Worm (Caenorhabditis elegans): ENCODE data around the gene nhr-72.
"Not testable (repeated sequence)": the region's sequence is repeated elsewhere in the genome, so short reads cannot be mapped to it uniquely, and the experiment has no call there.

nhr-72 gene

ce11 chrII:3816251-3816849 is 34.2 kb downstream of the nhr-72 start, which contains the start of gene fbxa-24:
Gene fbxa-24 (plus strand): TSS chrII:3816526.
- not testable (repeated sequence) for TF ChIP-seq B0310.2 (tag; optimal IDR thresholded peaks at IDR 0.05); F13C5.2 (tag; optimal IDR thresholded peaks at IDR 0.05); flt-1 (GFP tag; IDR thresholded peaks at IDR 0.05)

- TF ChIP-seq sea-1 (GFP tag; conservative IDR thresholded peaks at IDR 0.05): no peak
- no peak for TF ChIP-seq pes-1 (GFP tag; IDR thresholded peaks at IDR 0.05)
- no peak for TF ChIP-seq scrt-1 (GFP tag; IDR thresholded peaks at IDR 0.05)
- TF ChIP-seq tbx-37 (GFP tag; conservative IDR thresholded peaks at IDR 0.05): no peak
- TF ChIP-seq B0310.2 (tag; optimal IDR thresholded peaks at IDR 0.05): no peak
- no peak for TF ChIP-seq hmbx-1 (tag; optimal IDR thresholded peaks at IDR 0.05)
- no peak for TF ChIP-seq ceh-36 (tag; optimal IDR thresholded peaks at IDR 0.05)
- TF ChIP-seq ama-1 (optimal IDR thresholded peaks at IDR 0.05): no peak
- no peak for TF ChIP-seq ets-7 (tag; optimal IDR thresholded peaks at IDR 0.05)
- TF ChIP-seq aly-1 (tag; optimal IDR thresholded peaks at IDR 0.05): no peak
- no peak for TF ChIP-seq flt-1 (GFP tag; IDR thresholded peaks at IDR 0.05)
- TF ChIP-seq tbx-11 (GFP tag; IDR thresholded peaks at IDR 0.05): no peak
- no peak for TF ChIP-seq F13C5.2 (tag; optimal IDR thresholded peaks at IDR 0.05)
- TF ChIP-seq hnd-1 (tag; optimal IDR thresholded peaks at IDR 0.05): no peak
- no peak for TF ChIP-seq hmg-4 (GFP tag; optimal IDR thresholded peaks at IDR 0.05)
- no peak for TF ChIP-seq tra-4 (tag; optimal IDR thresholded peaks at IDR 0.05)
- TF ChIP-seq ceh-13 (GFP tag; optimal IDR thresholded peaks at IDR 0.05): no peak
Measured at ce11 chrII:3815445-3816208, 34.9 kb downstream of the nhr-72 start.

DNA sequence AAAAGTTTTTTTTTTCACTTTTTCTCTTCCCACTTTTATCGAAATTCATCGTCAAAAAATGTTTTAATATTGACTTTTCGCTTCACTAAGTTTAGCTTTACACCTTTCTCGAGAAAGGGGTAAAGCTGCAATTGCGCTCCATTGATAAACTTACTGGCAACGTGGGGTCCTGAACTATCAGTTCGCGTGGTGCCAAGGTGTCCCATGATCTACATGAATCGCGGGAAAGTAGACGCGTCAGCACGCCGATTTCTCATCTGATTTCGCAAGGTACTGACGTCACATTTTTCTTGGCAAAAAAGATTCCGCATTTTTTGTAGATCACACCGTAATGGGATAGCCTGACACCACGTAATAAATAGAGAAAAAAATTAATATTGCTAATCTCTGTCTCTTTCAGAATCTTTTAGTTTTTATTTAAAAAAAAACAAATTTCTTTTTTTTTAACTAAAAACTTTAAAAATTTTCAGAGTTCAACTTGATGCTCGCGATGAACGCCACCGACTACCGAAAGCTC is 38.7 kb downstream of the nhr-72 start, which contains the start of gene lido-15:
Gene lido-15, plus strand, starts transcription at position 467 of the 517 bp plus-strand sequence.
- TF ChIP-seq sea-1 (GFP tag; conservative IDR thresholded peaks at IDR 0.05) (no peak), scrt-1 (GFP tag; IDR thresholded peaks at IDR 0.05) (no peak), ets-7 (tag; optimal IDR thresholded peaks at IDR 0.05) (no peak), ceh-13 (GFP tag; optimal IDR thresholded peaks at IDR 0.05) (no peak), tbx-11 (GFP tag; IDR thresholded peaks at IDR 0.05) (no peak), tra-4 (tag; optimal IDR thresholded peaks at IDR 0.05) (no peak), hmg-4 (GFP tag; optimal IDR thresholded peaks at IDR 0.05) (no peak), hmbx-1 (tag; optimal IDR thresholded peaks at IDR 0.05) (no peak), B0310.2 (tag; optimal IDR thresholded peaks at IDR 0.05) (no peak), flt-1 (GFP tag; IDR thresholded peaks at IDR 0.05) (no peak), tbx-37 (GFP tag; conservative IDR thresholded peaks at IDR 0.05) (no peak), ceh-36 (tag; optimal IDR thresholded peaks at IDR 0.05) (no peak), hnd-1 (tag; optimal IDR thresholded peaks at IDR 0.05) (no peak), aly-1 (tag; optimal IDR thresholded peaks at IDR 0.05) (no peak), ama-1 (optimal IDR thresholded peaks at IDR 0.05) (no peak), pes-1 (GFP tag; IDR thresholded peaks at IDR 0.05) (no peak), F13C5.2 (tag; optimal IDR thresholded peaks at IDR 0.05) (no peak)

- TF ChIP-seq B0310.2 (tag; optimal IDR thresholded peaks at IDR 0.05) (no peak), hnd-1 (tag; optimal IDR thresholded peaks at IDR 0.05) (no peak), hmbx-1 (tag; optimal IDR thresholded peaks at IDR 0.05) (no peak), sea-1 (GFP tag; conservative IDR thresholded peaks at IDR 0.05) (no peak), F13C5.2 (tag; optimal IDR thresholded peaks at IDR 0.05) (no peak), flt-1 (GFP tag; IDR thresholded peaks at IDR 0.05) (no peak), pes-1 (GFP tag; IDR thresholded peaks at IDR 0.05) (no peak), ama-1 (optimal IDR thresholded peaks at IDR 0.05) (no peak), tra-4 (tag; optimal IDR thresholded peaks at IDR 0.05) (no peak), hmg-4 (GFP tag; optimal IDR thresholded peaks at IDR 0.05) (no peak), tbx-37 (GFP tag; conservative IDR thresholded peaks at IDR 0.05) (no peak), ets-7 (tag; optimal IDR thresholded peaks at IDR 0.05) (no peak), scrt-1 (GFP tag; IDR thresholded peaks at IDR 0.05) (no peak), tbx-11 (GFP tag; IDR thresholded peaks at IDR 0.05) (no peak), ceh-36 (tag; optimal IDR thresholded peaks at IDR 0.05) (no peak), ceh-13 (GFP tag; optimal IDR thresholded peaks at IDR 0.05) (no peak), aly-1 (tag; optimal IDR thresholded peaks at IDR 0.05) (no peak)
Measured at ce11 chrII:3810550-3810949, 40.0 kb downstream of the nhr-72 start.

ce11 chrII:3808643-3809042 is 41.9 kb downstream of the nhr-72 start:
- TF ChIP-seq flt-1 (GFP tag; IDR thresholded peaks at IDR 0.05): no peak
- no peak for TF ChIP-seq tra-4 (tag; optimal IDR thresholded peaks at IDR 0.05)
- no peak for TF ChIP-seq ets-7 (tag; optimal IDR thresholded peaks at IDR 0.05)
- no peak for TF ChIP-seq ceh-36 (tag; optimal IDR thresholded peaks at IDR 0.05)
- TF ChIP-seq ceh-13 (GFP tag; optimal IDR thresholded peaks at IDR 0.05): no peak
- TF ChIP-seq F13C5.2 (tag; optimal IDR thresholded peaks at IDR 0.05): no peak
- TF ChIP-seq hmbx-1 (tag; optimal IDR thresholded peaks at IDR 0.05): no peak
- no peak for TF ChIP-seq sea-1 (GFP tag; conservative IDR thresholded peaks at IDR 0.05)
- no peak for TF ChIP-seq scrt-1 (GFP tag; IDR thresholded peaks at IDR 0.05)
- TF ChIP-seq B0310.2 (tag; optimal IDR thresholded peaks at IDR 0.05): no peak
- no peak for TF ChIP-seq pes-1 (GFP tag; IDR thresholded peaks at IDR 0.05)

- peak; percentile 29; the same call in 1 of the 2 replicates for TF ChIP-seq pes-1 (GFP tag; IDR thresholded peaks at IDR 0.05)
- TF ChIP-seq ets-7 (tag; optimal IDR thresholded peaks at IDR 0.05): no peak
- TF ChIP-seq tbx-37 (GFP tag; conservative IDR thresholded peaks at IDR 0.05): no peak
- TF ChIP-seq flt-1 (GFP tag; IDR thresholded peaks at IDR 0.05): peak; percentile 14; the same call in 1 of the 2 replicates
- no peak for TF ChIP-seq B0310.2 (tag; optimal IDR thresholded peaks at IDR 0.05)
- TF ChIP-seq aly-1 (tag; optimal IDR thresholded peaks at IDR 0.05): no peak
- TF ChIP-seq hmg-4 (GFP tag; optimal IDR thresholded peaks at IDR 0.05): no peak
- TF ChIP-seq scrt-1 (GFP tag; IDR thresholded peaks at IDR 0.05): no peak
- no peak for TF ChIP-seq ama-1 (optimal IDR thresholded peaks at IDR 0.05)
- TF ChIP-seq hmbx-1 (tag; optimal IDR thresholded peaks at IDR 0.05): no peak
- no peak for TF ChIP-seq tra-4 (tag; optimal IDR thresholded peaks at IDR 0.05)
- TF ChIP-seq hnd-1 (tag; optimal IDR thresholded peaks at IDR 0.05): no peak
- TF ChIP-seq tbx-11 (GFP tag; IDR thresholded peaks at IDR 0.05): no peak
- TF ChIP-seq F13C5.2 (tag; optimal IDR thresholded peaks at IDR 0.05): peak; percentile 45
- no peak for TF ChIP-seq ceh-13 (GFP tag; optimal IDR thresholded peaks at IDR 0.05)
- TF ChIP-seq sea-1 (GFP tag; conservative IDR thresholded peaks at IDR 0.05): no peak
- TF ChIP-seq ceh-36 (tag; optimal IDR thresholded peaks at IDR 0.05): no peak
Measured at ce11 chrII:3808104-3808503, 42.5 kb downstream of the nhr-72 start, which contains the start of gene F54D10.5. Gene F54D10.5 (minus strand): TSS chrII:3808177.
